Worm (Caenorhabditis elegans) whole organism, young adult: Measurements from ENCODE around the gene rgr-1.
"Not testable (repeated sequence)": the region's sequence is repeated elsewhere in the genome, so short reads cannot be mapped to it uniquely, and the experiment has no call there.

ENCODE experiments used
- B0019.2 ChIP-seq: fragments of 200-800 bp; sonication (Bioruptor generic); conservative IDR thresholded peaks from 2 replicates; pipeline ENCODE4 v1.3.6; 2022; ENCODE audit warnings: missing genetic modification reagents, missing genetic modification characterization, missing compliant biosample characterization
- B0261.1 ChIP-seq: sonication (generic microtip); optimal IDR thresholded peaks from 2 replicates; lab custom pipeline; 2016; ENCODE audit warnings: mild to moderate bottlenecking, missing genetic modification characterization, moderate library complexity, missing compliant biosample characterization
- C17E4.6 ChIP-seq: fragments of 200-800 bp; sonication (Bioruptor generic); IDR thresholded peaks from 2 replicates; pipeline ENCODE4 v1.3.6; 2022; ENCODE audit warnings: missing genetic modification reagents, missing genetic modification characterization, missing compliant biosample characterization
- D2030.7 ChIP-seq: fragments of 200-800 bp; sonication (Bioruptor generic); IDR thresholded peaks from 2 replicates; pipeline ENCODE4 v1.3.6; 2022; ENCODE audit warnings: missing genetic modification reagents, missing genetic modification characterization, missing compliant biosample characterization
- F33H1.4 ChIP-seq: fragments of 200-800 bp; sonication (Bioruptor generic); IDR thresholded peaks from 2 replicates; pipeline ENCODE4 v1.3.6; 2022; ENCODE audit warnings: missing genetic modification reagents, missing genetic modification characterization, missing compliant biosample characterization
- F39B2.1 ChIP-seq: fragments of 200-800 bp; sonication (Bioruptor generic); IDR thresholded peaks from 2 replicates; pipeline ENCODE4 v1.3.6; 2022; ENCODE audit warnings: missing genetic modification reagents, missing genetic modification characterization, missing compliant biosample characterization
- F49E8.2 ChIP-seq: sonication (generic microtip); optimal IDR thresholded peaks from 3 replicates; lab custom pipeline; 2017; ENCODE audit warnings: missing genetic modification characterization, mild to moderate bottlenecking, missing compliant biosample characterization, antibody characterized with exemption, moderate library complexity; ENCODE audit not compliant: insufficient read depth
- F57A8.1 ChIP-seq: fragments of 200-800 bp; sonication (Bioruptor generic); optimal IDR thresholded peaks from 2 replicates; lab custom pipeline; 2018; ENCODE audit warnings: mild to moderate bottlenecking, missing genetic modification characterization, moderate library complexity, missing compliant biosample characterization
- T07F8.4 ChIP-seq: sonication (generic microtip); optimal IDR thresholded peaks from 2 replicates; lab custom pipeline; 2016; ENCODE audit warnings: mild to moderate bottlenecking, missing genetic modification characterization, moderate library complexity, missing compliant biosample characterization
- Y95B8A.8 ChIP-seq: fragments of 200-800 bp; sonication (Bioruptor generic); IDR thresholded peaks from 2 replicates; pipeline ENCODE4 v1.3.6; 2022; ENCODE audit warnings: missing genetic modification reagents, missing genetic modification characterization, missing compliant biosample characterization
- ZK185.1 ChIP-seq: sonication (generic microtip); optimal IDR thresholded peaks from 2 replicates; lab custom pipeline; 2016; ENCODE audit warnings: mild to moderate bottlenecking, missing genetic modification characterization, missing compliant biosample characterization; ENCODE audit not compliant: poor library complexity, severe bottlenecking
- ama-1 ChIP-seq, 3 experiments: fragments of 150-350 bp in 1 of 3; sonication (generic microtip) in 2 of 3; optimal IDR thresholded peaks; 2 replicates each; lab custom pipeline; 2014 to 2018; ENCODE audit warnings: missing biosample characterization in 2 of 3, missing genetic modification characterization in 2 of 3, missing genetic modification reagents in 2 of 3
- aptf-3 ChIP-seq: fragments of 200-800 bp; sonication (Bioruptor generic); IDR thresholded peaks from 2 replicates; pipeline ENCODE4 v1.3.6; 2022; ENCODE audit warnings: missing genetic modification characterization, missing compliant biosample characterization
- atf-7 ChIP-seq: sonication (generic microtip); optimal IDR thresholded peaks from 2 replicates; lab custom pipeline; 2017; ENCODE audit warnings: mild to moderate bottlenecking, missing genetic modification characterization, missing compliant biosample characterization
- cebp-1 ChIP-seq, 2 experiments: fragments of 200-800 bp in 1 of 2; sonication (Bioruptor generic) in 1 of 2; sonication (generic microtip) in 1 of 2; IDR thresholded peaks in 1 of 2; optimal IDR thresholded peaks in 1 of 2; 2 replicates each; pipeline versions ENCODE4 v1.3.6 to Lab custom; 2017 to 2022; ENCODE audit warnings: missing compliant biosample characterization in 2 of 2, missing genetic modification characterization in 2 of 2, mild to moderate bottlenecking in 1 of 2, missing genetic modification reagents in 1 of 2, moderate library complexity in 1 of 2
- ceh-100 ChIP-seq: fragments of 200-800 bp; sonication (Bioruptor generic); IDR thresholded peaks from 2 replicates; pipeline ENCODE4 v1.3.6; 2022; ENCODE audit warnings: missing genetic modification reagents, missing genetic modification characterization, missing compliant biosample characterization
- ceh-40 ChIP-seq: fragments of 200-800 bp; sonication (Bioruptor generic); IDR thresholded peaks from 2 replicates; pipeline ENCODE4 v1.3.6; 2022; ENCODE audit warnings: missing genetic modification characterization, missing compliant biosample characterization
- ceh-58 ChIP-seq: fragments of 200-800 bp; sonication (Bioruptor generic); IDR thresholded peaks from 2 replicates; pipeline ENCODE4 v1.3.6; 2022; ENCODE audit warnings: missing genetic modification characterization, missing compliant biosample characterization
- dox-1 ChIP-seq: fragments of 200-800 bp; sonication (Bioruptor generic); IDR thresholded peaks from 2 replicates; pipeline ENCODE4 v1.3.6; 2022; ENCODE audit warnings: missing genetic modification reagents, missing genetic modification characterization, missing compliant biosample characterization
- efl-1 ChIP-seq: fragments of 150-350 bp; optimal IDR thresholded peaks from 2 replicates; lab custom pipeline; 2014; ENCODE audit warnings: missing biosample characterization, missing genetic modification reagents, missing genetic modification characterization
- egl-44 ChIP-seq: fragments of 200-800 bp; sonication (Bioruptor generic); IDR thresholded peaks from 2 replicates; pipeline ENCODE4 v1.3.6; 2022; ENCODE audit warnings: missing genetic modification reagents, missing genetic modification characterization, missing compliant biosample characterization
- egrh-3 ChIP-seq: fragments of 200-800 bp; sonication (Bioruptor generic); IDR thresholded peaks from 2 replicates; pipeline ENCODE4 v1.3.6; 2022; ENCODE audit warnings: missing genetic modification reagents, missing genetic modification characterization, missing compliant biosample characterization
- lin-26 ChIP-seq: fragments of 200-800 bp; sonication (Bioruptor generic); IDR thresholded peaks from 2 replicates; pipeline ENCODE4 v1.3.6; 2022; ENCODE audit warnings: missing genetic modification reagents, missing genetic modification characterization, missing compliant biosample characterization
- lin-35 ChIP-seq, 3 experiments: fragments of 150-350 bp in 2 of 3; sonication (generic microtip) in 1 of 3; optimal IDR thresholded peaks; 2 replicates each; lab custom pipeline; 2014 to 2018; ENCODE audit warnings: missing biosample characterization in 3 of 3, missing genetic modification characterization in 3 of 3, missing genetic modification reagents in 3 of 3
- lin-54 ChIP-seq: fragments of 200-800 bp; sonication (Bioruptor generic); optimal IDR thresholded peaks from 2 replicates; lab custom pipeline; 2018; ENCODE audit warnings: mild to moderate bottlenecking, missing genetic modification characterization, missing compliant biosample characterization
- lsl-1 ChIP-seq: fragments of 200-800 bp; sonication (Bioruptor generic); optimal IDR thresholded peaks from 2 replicates; lab custom pipeline; 2018; ENCODE audit warnings: mild to moderate bottlenecking, missing genetic modification characterization, moderate library complexity, missing compliant biosample characterization
- lsy-27 ChIP-seq: sonication (generic microtip); optimal IDR thresholded peaks from 2 replicates; lab custom pipeline; 2017; ENCODE audit warnings: missing genetic modification characterization, mild to moderate bottlenecking, missing compliant biosample characterization, antibody characterized with exemption, missing genotype, borderline replicate concordance; ENCODE audit not compliant: insufficient read depth
- madf-3 ChIP-seq: fragments of 200-800 bp; sonication (Bioruptor generic); IDR thresholded peaks from 2 replicates; pipeline ENCODE4 v1.3.6; 2022; ENCODE audit warnings: missing genetic modification reagents, missing genetic modification characterization, missing compliant biosample characterization
- mcd-1 ChIP-seq: fragments of 200-800 bp; sonication (Bioruptor generic); IDR thresholded peaks from 2 replicates; pipeline ENCODE4 v1.3.6; 2022; ENCODE audit warnings: missing genetic modification reagents, missing genetic modification characterization, missing compliant biosample characterization
- mel-28 ChIP-seq: sonication (generic microtip); optimal IDR thresholded peaks from 2 replicates; lab custom pipeline; 2016; ENCODE audit warnings: borderline replicate concordance, mild to moderate bottlenecking, missing genetic modification characterization, missing compliant biosample characterization
- mxl-1 ChIP-seq: sonication (generic microtip); optimal IDR thresholded peaks from 2 replicates; lab custom pipeline; 2016; ENCODE audit warnings: missing genetic modification characterization, missing compliant biosample characterization
- nfyb-1 ChIP-seq: fragments of 200-800 bp; sonication (Bioruptor generic); IDR thresholded peaks from 2 replicates; pipeline ENCODE4 v1.3.6; 2022; ENCODE audit warnings: missing genetic modification reagents, missing genetic modification characterization, missing compliant biosample characterization
- nhr-120 ChIP-seq: fragments of 200-800 bp; sonication (Bioruptor generic); IDR thresholded peaks from 2 replicates; pipeline ENCODE4 v1.3.6; 2022; ENCODE audit warnings: missing genetic modification characterization, missing compliant biosample characterization
- pbrm-1 ChIP-seq: fragments of 200-800 bp; sonication (Bioruptor generic); IDR thresholded peaks from 2 replicates; pipeline ENCODE4 v1.3.6; 2022; ENCODE audit warnings: missing genetic modification reagents, missing genetic modification characterization, missing compliant biosample characterization
- pha-4 ChIP-seq: fragments of 150-350 bp; sonication (generic microtip); optimal IDR thresholded peaks from 2 replicates; lab custom pipeline; 2014; ENCODE audit warnings: missing biosample characterization, missing genetic modification reagents, missing genetic modification characterization
- sea-2 ChIP-seq: fragments of 200-800 bp; sonication (Bioruptor generic); IDR thresholded peaks from 2 replicates; pipeline ENCODE4 v1.3.6; 2022; ENCODE audit warnings: missing genetic modification characterization, missing compliant biosample characterization
- snpc-1.3 ChIP-seq: sonication (generic microtip); optimal IDR thresholded peaks from 2 replicates; lab custom pipeline; 2017; ENCODE audit warnings: missing genetic modification characterization, mild to moderate bottlenecking, missing compliant biosample characterization, antibody characterized with exemption, moderate library complexity, missing genotype, missing genetic modification reagents; ENCODE audit not compliant: insufficient read depth
- snpc-3.4 ChIP-seq: sonication (generic microtip); optimal IDR thresholded peaks from 2 replicates; lab custom pipeline; 2017; ENCODE audit warnings: missing genetic modification characterization, mild to moderate bottlenecking, missing compliant biosample characterization, antibody characterized with exemption, moderate library complexity, missing genotype, missing genetic modification reagents
- tbp1 ChIP-seq: fragments of 200-800 bp; sonication (Bioruptor generic); optimal IDR thresholded peaks from 2 replicates; lab custom pipeline; 2018; ENCODE audit warnings: mild to moderate bottlenecking, missing genetic modification characterization, missing compliant biosample characterization
- tbx-9 ChIP-seq: sonication (generic microtip); optimal IDR thresholded peaks from 2 replicates; lab custom pipeline; 2016; ENCODE audit warnings: borderline replicate concordance, missing genetic modification characterization, inconsistent platforms, missing compliant biosample characterization
- tlf-1 ChIP-seq: fragments of 200-800 bp; sonication (Bioruptor generic); optimal IDR thresholded peaks from 2 replicates; lab custom pipeline; 2018; ENCODE audit warnings: mild to moderate bottlenecking, missing genetic modification characterization, missing compliant biosample characterization
- unc-130 ChIP-seq: sonication (generic microtip); optimal IDR thresholded peaks from 2 replicates; lab custom pipeline; 2016; ENCODE audit warnings: missing genetic modification reagents, missing genetic modification characterization, missing compliant biosample characterization
- zfh-2 ChIP-seq: fragments of 200-800 bp; sonication (Bioruptor generic); conservative IDR thresholded peaks from 2 replicates; pipeline ENCODE4 v1.3.6; 2022; ENCODE audit warnings: missing genetic modification reagents, missing genetic modification characterization, missing compliant biosample characterization
- ztf-25 ChIP-seq: fragments of 200-800 bp; sonication (Bioruptor generic); IDR thresholded peaks from 2 replicates; pipeline ENCODE4 v1.3.6; 2022; ENCODE audit warnings: missing genetic modification reagents, missing genetic modification characterization, missing compliant biosample characterization
- ztf-6 ChIP-seq: fragments of 200-800 bp; sonication (Bioruptor generic); IDR thresholded peaks from 2 replicates; pipeline ENCODE4 v1.3.6; 2022; ENCODE audit warnings: missing genetic modification reagents, missing genetic modification characterization, missing compliant biosample characterization

Gene rgr-1

ce11 chrIII:9406600-9406999 is 13.1 kb downstream of the rgr-1 start, which contains the start of gene T26G10.1 (continued):
- TF ChIP-seq F39B2.1 (GFP tag; lab: Robert Waterston, UW) (no peak), D2030.7 (GFP tag; lab: Robert Waterston, UW) (peak; percentile 90), atf-7 (tag; lab: Kevin White, UChicago) (no peak), nfyb-1 (GFP tag; lab: Robert Waterston, UW) (peak; percentile 70), mxl-1 (tag; lab: Kevin White, UChicago) (no peak), ceh-40 (GFP tag; lab: Robert Waterston, UW) (no peak), tlf-1 (GFP tag; lab: Kevin White, UChicago) (peak; percentile 52), tbx-9 (tag; lab: Kevin White, UChicago) (no peak), pha-4 (tag; lab: Kevin White, UChicago) (no peak), ZK185.1 (tag; lab: Kevin White, UChicago) (peak; percentile 25), nhr-120 (GFP tag; lab: Robert Waterston, UW) (no peak), mcd-1 (GFP tag; lab: Robert Waterston, UW) (peak; percentile 96), ceh-58 (GFP tag; lab: Robert Waterston, UW) (no peak), lin-35 (GFP tag; optimal IDR thresholded peaks at IDR 0.05; lab: Kevin White, UChicago) (no peak), dox-1 (GFP tag; lab: Robert Waterston, UW) (peak; percentile 90), madf-3 (peak; percentile 60; the same call in 1 of the 2 replicates), ama-1 (optimal IDR thresholded peaks at IDR 0.05; lab: Kevin White, UChicago) (no peak), ama-1 (GFP tag; optimal IDR thresholded peaks at IDR 0.05; lab: Kevin White, UChicago) (no peak), snpc-3.4 (tag; lab: Kevin White, UChicago) (no peak), snpc-1.3 (tag; lab: Kevin White, UChicago) (peak; percentile 15), T07F8.4 (tag; lab: Kevin White, UChicago) (no peak), mel-28 (tag; lab: Kevin White, UChicago) (no peak), F57A8.1 (no peak), Y95B8A.8 (peak; percentile 60; the same call in 1 of the 2 replicates), B0261.1 (tag; lab: Kevin White, UChicago) (no peak), sea-2 (no peak), C17E4.6 (0 out of 2 replicates have a peak, but pooled peaks have one; percentile 15), lsy-27 (tag; lab: Kevin White, UChicago) (no peak), lsl-1 (GFP tag; lab: Kevin White, UChicago) (peak; percentile 56)

- TF ChIP-seq efl-1 (peak; percentile 53), F49E8.2 (tag; lab: Kevin White, UChicago) (peak; percentile 32), ceh-100 (peak; percentile 97), lin-26 (GFP tag; lab: Robert Waterston, UW) (peak; percentile 95), lsl-1 (GFP tag; lab: Kevin White, UChicago) (peak; percentile 74), dox-1 (GFP tag; lab: Robert Waterston, UW) (peak; percentile 95), mcd-1 (GFP tag; lab: Robert Waterston, UW) (peak; percentile 97), pbrm-1 (GFP tag; lab: Robert Waterston, UW) (peak; percentile 98), aptf-3 (peak; percentile 60; the same call in 1 of the 2 replicates), ztf-6 (GFP tag; lab: Robert Waterston, UW) (peak; percentile 64; the same call in 1 of the 2 replicates), Y95B8A.8 (peak; percentile 95), zfh-2 (GFP tag; lab: Robert Waterston, UW) (0 out of 2 replicates have a peak, but pooled peaks have one; percentile 11), cebp-1 (GFP tag; IDR thresholded peaks at IDR 0.05; lab: Robert Waterston, UW) (peak; percentile 74), madf-3 (peak; percentile 84), F33H1.4 (peak; percentile 80), egrh-3 (GFP tag; lab: Robert Waterston, UW) (peak; percentile 88), tbp1 (GFP tag; lab: Kevin White, UChicago) (peak; percentile 77), lin-54 (GFP tag; lab: Kevin White, UChicago) (peak; percentile 55), B0019.2 (peak; percentile 97), ztf-25 (peak; percentile 98), egl-44 (GFP tag; lab: Robert Waterston, UW) (peak; percentile 40; the same call in 1 of the 2 replicates), unc-130 (GFP tag; lab: Kevin White, UChicago) (peak; percentile 50)
- not testable (repeated sequence) for TF ChIP-seq cebp-1 (tag; optimal IDR thresholded peaks at IDR 0.05; lab: Kevin White, UChicago)
Measured at ce11 chrIII:9408304-9408703, 14.8 kb downstream of the rgr-1 start.
